Fruit fly (Drosophila melanogaster) whole organism, embryonic: ENCODE results near the gene niki.

Experiments
- Atf-2 ChIP-seq: fragments of 200-800 bp; sonication (Bioruptor generic); optimal IDR thresholded peaks from 2 replicates; lab custom pipeline; 2016; ENCODE audit warnings: missing biosample characterization, missing genetic modification characterization
- Awh ChIP-seq: fragments of 200-800 bp; sonication (Bioruptor generic); IDR thresholded peaks from 2 replicates; pipeline ENCODE4, ENCODE4 v1.3.6; 2022; ENCODE audit warnings: missing biosample characterization, missing genetic modification characterization
- B-H2 ChIP-seq: fragments of 200-800 bp; sonication (Bioruptor generic); optimal IDR thresholded peaks from 2 replicates; lab custom pipeline; 2018; ENCODE audit warnings: missing biosample characterization, mild to moderate bottlenecking, missing genetic modification characterization
- Bgb ChIP-seq: fragments of 200-800 bp; sonication (Bioruptor generic); IDR thresholded peaks from 2 replicates; pipeline ENCODE4 v1.3.6; 2022; ENCODE audit warnings: missing biosample characterization, missing genetic modification characterization; ENCODE audit not compliant: partially characterized antibody
- CG10321 ChIP-seq: fragments of 200-800 bp; sonication (Bioruptor generic); IDR thresholded peaks from 2 replicates; pipeline ENCODE4 v1.3.6; 2022; ENCODE audit warnings: missing biosample characterization, missing genetic modification characterization
- CG1233 ChIP-seq: fragments of 200-800 bp; sonication (Bioruptor generic); optimal IDR thresholded peaks from 4 replicates; lab custom pipeline; 2018; ENCODE audit warnings: missing biosample characterization, mild to moderate bottlenecking, missing genetic modification characterization
- CG12391 ChIP-seq: fragments of 200-800 bp; sonication (Bioruptor generic); optimal IDR thresholded peaks from 3 replicates; lab custom pipeline; 2018; ENCODE audit warnings: missing biosample characterization, mild to moderate bottlenecking, missing genetic modification characterization, moderate library complexity
- CG13123 ChIP-seq: fragments of 200-800 bp; sonication (Bioruptor generic); optimal IDR thresholded peaks from 2 replicates; lab custom pipeline; 2016; ENCODE audit warnings: missing biosample characterization, missing genetic modification characterization
- CG13287 ChIP-seq: fragments of 200-800 bp; sonication (Bioruptor generic); IDR thresholded peaks from 2 replicates; pipeline ENCODE4 v1.3.6; 2022; ENCODE audit warnings: missing biosample characterization, missing genetic modification characterization; ENCODE audit not compliant: partially characterized antibody
- CG14860 ChIP-seq: fragments of 200-800 bp; sonication (Bioruptor generic); IDR thresholded peaks from 3 replicates; pipeline ENCODE4 v1.3.6; 2022; ENCODE audit warnings: missing biosample characterization, missing genetic modification characterization; ENCODE audit not compliant: partially characterized antibody
- CG17328 ChIP-seq: fragments of 200-800 bp; sonication (Bioruptor generic); IDR thresholded peaks from 2 replicates; pipeline ENCODE4 v1.3.6; 2022; ENCODE audit warnings: missing biosample characterization, missing genetic modification characterization
- CG17361 ChIP-seq: fragments of 200-800 bp; sonication (Bioruptor generic); IDR thresholded peaks from 3 replicates; pipeline ENCODE4 v1.3.6; 2022; ENCODE audit warnings: missing biosample characterization, missing genetic modification characterization
- CG1792 ChIP-seq: fragments of 200-800 bp; sonication (Bioruptor generic); optimal IDR thresholded peaks from 2 replicates; lab custom pipeline; 2016; ENCODE audit warnings: missing biosample characterization, missing genetic modification characterization
- CG18764 ChIP-seq: fragments of 200-800 bp; sonication (Bioruptor generic); optimal IDR thresholded peaks from 3 replicates; lab custom pipeline; 2016; ENCODE audit warnings: missing biosample characterization, missing genetic modification characterization
- CG32767 ChIP-seq: fragments of 200-800 bp; sonication (Bioruptor generic); IDR thresholded peaks from 2 replicates; pipeline ENCODE4 v1.3.6; 2022; ENCODE audit warnings: missing biosample characterization, missing genetic modification characterization
- CG34422 ChIP-seq: fragments of 200-800 bp; sonication (Bioruptor generic); IDR thresholded peaks from 3 replicates; pipeline ENCODE4 v1.3.6; 2022; ENCODE audit warnings: missing biosample characterization, missing genetic modification characterization
- CG4617 ChIP-seq: fragments of 200-800 bp; sonication (Bioruptor generic); optimal IDR thresholded peaks from 3 replicates; lab custom pipeline; 2016; ENCODE audit warnings: missing biosample characterization, missing genetic modification characterization, borderline replicate concordance
- CG5180 ChIP-seq: fragments of 200-800 bp; sonication (Bioruptor generic); optimal IDR thresholded peaks from 3 replicates; lab custom pipeline; 2017; ENCODE audit warnings: missing biosample characterization, missing genetic modification characterization, mild to moderate bottlenecking, moderate library complexity, missing genetic modification reagents
- CG6654 ChIP-seq: fragments of 200-800 bp; sonication (Bioruptor generic); optimal IDR thresholded peaks from 2 replicates; lab custom pipeline; 2017; ENCODE audit warnings: missing biosample characterization, mild to moderate bottlenecking, missing genetic modification characterization
- CG6854 ChIP-seq: fragments of 200-800 bp; sonication (Bioruptor generic); optimal IDR thresholded peaks from 3 replicates; lab custom pipeline; 2017; ENCODE audit warnings: missing biosample characterization, mild to moderate bottlenecking, missing genetic modification characterization
- CHES-1-like ChIP-seq: fragments of 200-800 bp; sonication (Bioruptor generic); optimal IDR thresholded peaks from 2 replicates; lab custom pipeline; 2016; ENCODE audit warnings: missing biosample characterization, missing genetic modification characterization
- Dp ChIP-seq: fragments of 200-800 bp; sonication (Bioruptor generic); optimal IDR thresholded peaks from 2 replicates; lab custom pipeline; 2018; ENCODE audit warnings: missing biosample characterization, mild to moderate bottlenecking, missing genetic modification characterization, moderate library complexity
- Eip74EF ChIP-seq, 2 experiments: fragments of 200-800 bp in 1 of 2; fragments of >200 bp in 1 of 2; sonication (Bioruptor generic) in 1 of 2; optimal IDR thresholded peaks; 2 replicates each; lab custom pipeline; 2017 to 2019; ENCODE audit warnings: missing biosample characterization in 2 of 2, missing genetic modification characterization in 2 of 2, mild to moderate bottlenecking in 1 of 2, moderate library complexity in 1 of 2
- Fer3 ChIP-seq: fragments of 200-800 bp; sonication (Bioruptor generic); optimal IDR thresholded peaks from 2 replicates; lab custom pipeline; 2018; ENCODE audit warnings: missing biosample characterization, mild to moderate bottlenecking, missing genetic modification characterization, moderate library complexity
- HmgD ChIP-seq: fragments of 200-800 bp; sonication (Bioruptor generic); optimal IDR thresholded peaks from 3 replicates; lab custom pipeline; 2016; ENCODE audit warnings: missing biosample characterization, missing genetic modification characterization
- Lim3 ChIP-seq: fragments of 200-800 bp; sonication (Bioruptor generic); IDR thresholded peaks from 2 replicates; pipeline ENCODE4 v1.3.6; 2022; ENCODE audit warnings: missing biosample characterization, missing genetic modification characterization
- Med ChIP-seq: fragments of 200-800 bp; sonication (Bioruptor generic); peaks from one replicate; lab custom pipeline; 2016; ENCODE audit warnings: missing biosample characterization, missing genetic modification characterization, mild to moderate bottlenecking, inconsistent platforms, moderate library complexity
- Meics ChIP-seq: fragments of 200-800 bp; sonication (Bioruptor generic); optimal IDR thresholded peaks from 2 replicates; lab custom pipeline; 2017; ENCODE audit warnings: missing biosample characterization, mild to moderate bottlenecking, missing genetic modification characterization
- NC2β ChIP-seq: fragments of 200-800 bp; sonication (Bioruptor generic); optimal IDR thresholded peaks from 2 replicates; lab custom pipeline; 2016; ENCODE audit warnings: missing biosample characterization, missing genetic modification characterization
- Neu2 ChIP-seq: fragments of 200-800 bp; sonication (Bioruptor generic); optimal IDR thresholded peaks from 3 replicates; lab custom pipeline; 2016; ENCODE audit warnings: missing biosample characterization, missing genetic modification characterization, borderline replicate concordance
- Rx ChIP-seq: fragments of 200-800 bp; sonication (Bioruptor generic); IDR thresholded peaks from 2 replicates; pipeline ENCODE4 v1.3.6; 2022; ENCODE audit warnings: missing biosample characterization, missing genetic modification characterization
- YL-1 ChIP-seq: fragments of 200-800 bp; sonication (Bioruptor generic); optimal IDR thresholded peaks from 3 replicates; lab custom pipeline; 2017; ENCODE audit warnings: missing biosample characterization, mild to moderate bottlenecking, missing genetic modification characterization
- ato ChIP-seq: fragments of 200-800 bp; sonication (Bioruptor generic); IDR thresholded peaks from 2 replicates; pipeline ENCODE4 v1.3.6; 2022; ENCODE audit warnings: missing biosample characterization, missing genetic modification characterization; ENCODE audit not compliant: partially characterized antibody
- bsh ChIP-seq, 2 experiments: fragments of 200-800 bp; sonication (Bioruptor generic); optimal IDR thresholded peaks; 2 replicates each; lab custom pipeline; 2017 to 2018; ENCODE audit warnings: mild to moderate bottlenecking in 2 of 2, missing biosample characterization in 2 of 2, missing genetic modification characterization in 2 of 2, moderate library complexity in 1 of 2
- cato ChIP-seq: fragments of 200-800 bp; sonication (Bioruptor generic); optimal IDR thresholded peaks from 2 replicates; lab custom pipeline; 2016; ENCODE audit warnings: missing biosample characterization, missing genetic modification characterization, borderline replicate concordance
- cg ChIP-seq: fragments of 200-800 bp; sonication (Bioruptor generic); optimal IDR thresholded peaks from 3 replicates; lab custom pipeline; 2019; ENCODE audit warnings: missing biosample characterization, mild to moderate bottlenecking, missing genetic modification characterization, moderate library complexity
- dan ChIP-seq: fragments of 200-800 bp; sonication (Bioruptor generic); IDR thresholded peaks from 2 replicates; pipeline ENCODE4 v1.3.6; 2022; ENCODE audit warnings: missing biosample characterization, missing genetic modification characterization
- emc ChIP-seq: fragments of 200-800 bp; sonication (Bioruptor generic); optimal IDR thresholded peaks from 2 replicates; lab custom pipeline; 2016; ENCODE audit warnings: missing biosample characterization, missing genetic modification characterization
- fru ChIP-seq: fragments of >200 bp; optimal IDR thresholded peaks from 2 replicates; lab custom pipeline; 2017
- gcm2 ChIP-seq: fragments of 200-800 bp; sonication (Bioruptor generic); optimal IDR thresholded peaks from 2 replicates; lab custom pipeline; 2016; ENCODE audit warnings: missing biosample characterization, missing genetic modification characterization
- grau ChIP-seq: fragments of 200-800 bp; optimal IDR thresholded peaks from 3 replicates; lab custom pipeline; 2019; ENCODE audit warnings: missing biosample characterization, mild to moderate bottlenecking, missing genetic modification characterization, moderate library complexity
- h ChIP-seq: fragments of >200 bp; optimal IDR thresholded peaks from 2 replicates; lab custom pipeline; 2017
- jing ChIP-seq: fragments of 200-800 bp; sonication (Bioruptor generic); optimal IDR thresholded peaks from 2 replicates; lab custom pipeline; 2018; ENCODE audit warnings: missing biosample characterization, mild to moderate bottlenecking, missing genetic modification characterization
- kni ChIP-seq: fragments of 200-800 bp; sonication (Bioruptor generic); optimal IDR thresholded peaks from 3 replicates; lab custom pipeline; 2017; ENCODE audit warnings: mild to moderate bottlenecking, missing biosample characterization, missing genetic modification reagents, missing genetic modification characterization
- nmo ChIP-seq: fragments of 200-800 bp; sonication (Bioruptor generic); optimal IDR thresholded peaks from 2 replicates; lab custom pipeline; 2018; ENCODE audit warnings: missing biosample characterization, mild to moderate bottlenecking, missing genetic modification characterization, moderate library complexity
- org-1 ChIP-seq: fragments of 200-800 bp; sonication (Bioruptor generic); optimal IDR thresholded peaks from 2 replicates; lab custom pipeline; 2017; ENCODE audit warnings: missing biosample characterization, missing genetic modification characterization
- sob ChIP-seq: fragments of 200-800 bp; sonication (Bioruptor generic); IDR thresholded peaks from 2 replicates; pipeline ENCODE4 v1.3.6; 2022; ENCODE audit warnings: missing biosample characterization, missing genetic modification characterization
- sqz ChIP-seq: fragments of 200-800 bp; sonication (Bioruptor generic); optimal IDR thresholded peaks from 3 replicates; lab custom pipeline; 2018; ENCODE audit warnings: missing biosample characterization, mild to moderate bottlenecking, missing genetic modification characterization
- sug ChIP-seq: fragments of 200-800 bp; optimal IDR thresholded peaks from 2 replicates; lab custom pipeline; 2019; ENCODE audit warnings: missing biosample characterization, mild to moderate bottlenecking, missing genetic modification characterization, moderate library complexity
- twi ChIP-seq: fragments of 200-800 bp; optimal IDR thresholded peaks from 2 replicates; lab custom pipeline; 2019; ENCODE audit warnings: missing biosample characterization, mild to moderate bottlenecking, missing genetic modification characterization, moderate library complexity

niki gene

dm6 chr3R:24812987-24813636, 12.3 kb downstream of the niki start:
- peak; percentile 15; the same call in 1 of the 3 replicates for TF ChIP-seq CG34422
- TF ChIP-seq CG5180 (GFP tag; lab: Kevin White, UChicago): no peak
- peak; percentile 24 for TF ChIP-seq kni
- TF ChIP-seq Lim3 (GFP tag; lab: Robert Waterston, UW): no peak
- no peak for TF ChIP-seq CG32767 (GFP tag; lab: Robert Waterston, UW)
- no peak for TF ChIP-seq Awh (GFP tag; lab: Robert Waterston, UW)
- no peak for TF ChIP-seq emc
- TF ChIP-seq sqz (GFP tag; lab: Kevin White, UChicago): no peak
- TF ChIP-seq sug (tag; lab: Kevin White, UChicago): no peak
- no peak for TF ChIP-seq YL-1 (GFP tag; lab: Kevin White, UChicago)
- TF ChIP-seq nmo (GFP tag; lab: Kevin White, UChicago): no peak
- no peak for TF ChIP-seq CG12391 (tag; lab: Kevin White, UChicago)
- no peak for TF ChIP-seq fru (lab: Kevin White, UChicago)
- TF ChIP-seq cato (GFP tag; lab: Kevin White, UChicago): no peak
- TF ChIP-seq org-1 (GFP tag; lab: Kevin White, UChicago): no peak
- no peak for TF ChIP-seq Eip74EF (GFP tag; optimal IDR thresholded peaks at IDR 0.05; lab: Kevin White, UChicago)
- TF ChIP-seq CG18764 (GFP tag; lab: Kevin White, UChicago): no peak
- TF ChIP-seq cg (GFP tag; lab: Kevin White, UChicago): peak; percentile 4
- no peak for TF ChIP-seq Neu2
- no peak for TF ChIP-seq Rx (GFP tag; lab: Robert Waterston, UW)
- no peak for TF ChIP-seq dan (GFP tag; lab: Robert Waterston, UW)
- no peak for TF ChIP-seq CG14860 (GFP tag; lab: Robert Waterston, UW)
- no peak for TF ChIP-seq CG17361 (GFP tag; lab: Robert Waterston, UW)
- TF ChIP-seq Atf-2: no peak
- TF ChIP-seq Meics (GFP tag; lab: Kevin White, UChicago): no peak
- no peak for TF ChIP-seq bsh (GFP tag; optimal IDR thresholded peaks at IDR 0.05; lab: Kevin White, UChicago)
- no peak for TF ChIP-seq CG10321
- no peak for TF ChIP-seq CHES-1-like
- no peak for TF ChIP-seq CG17328 (GFP tag; lab: Robert Waterston, UW)
- TF ChIP-seq CG1792 (GFP tag; lab: Kevin White, UChicago): no peak
- TF ChIP-seq jing (GFP tag; lab: Kevin White, UChicago): no peak
- no peak for TF ChIP-seq CG1233 (GFP tag; lab: Kevin White, UChicago)
- no peak for TF ChIP-seq h (lab: Kevin White, UChicago)
- no peak for TF ChIP-seq gcm2 (GFP tag; lab: Kevin White, UChicago)
- TF ChIP-seq twi (tag; lab: Kevin White, UChicago): peak; percentile 28
- TF ChIP-seq Fer3 (tag; lab: Kevin White, UChicago): no peak
- no peak for TF ChIP-seq CG6654 (GFP tag; lab: Kevin White, UChicago)
- peak; percentile 0 for TF ChIP-seq grau (tag; lab: Kevin White, UChicago)
- no peak for TF ChIP-seq CG4617 (GFP tag; lab: Kevin White, UChicago)
- TF ChIP-seq HmgD (GFP tag; lab: Kevin White, UChicago): no peak
- TF ChIP-seq CG13287 (GFP tag; lab: Robert Waterston, UW): no peak
- no peak for TF ChIP-seq Dp (GFP tag; lab: Kevin White, UChicago)
- TF ChIP-seq sob (GFP tag; lab: Robert Waterston, UW): no peak
- no peak for TF ChIP-seq CG6854 (GFP tag; lab: Kevin White, UChicago)
- TF ChIP-seq Med (GFP tag; lab: Kevin White, UChicago): peak; percentile 71
- no peak for TF ChIP-seq CG13123
- TF ChIP-seq ato: no peak
- TF ChIP-seq B-H2 (GFP tag; lab: Kevin White, UChicago): no peak
- peak; percentile 32; the same call in 1 of the 2 replicates for TF ChIP-seq Bgb (GFP tag; lab: Robert Waterston, UW)
- no peak for TF ChIP-seq NC2β (GFP tag; lab: Kevin White, UChicago)
